Worm (Caenorhabditis elegans): Measurements from ENCODE around the gene pms-2.

pms-2 gene

ce11 chrV:11580826-11581225 lies 10.4 kb upstream of the pms-2 start, which contains the start of gene srx-90:
TSS of gene srx-90 (plus strand) at chrV:11581126.
- TF ChIP-seq tab-1 (GFP tag; IDR thresholded peaks at IDR 0.05) (no peak), klf-2 (GFP tag; conservative IDR thresholded peaks at IDR 0.05) (no peak), T22C8.4 (GFP tag; IDR thresholded peaks at IDR 0.05) (no peak), flt-1 (GFP tag; IDR thresholded peaks at IDR 0.05) (no peak), med-1 (GFP tag; optimal IDR thresholded peaks at IDR 0.05; ENCODE audit: insufficient read depth) (no peak), ztf-29 (GFP tag; IDR thresholded peaks at IDR 0.05) (no peak), ztf-23 (GFP tag; IDR thresholded peaks at IDR 0.05) (no peak), ref-1 (GFP tag; conservative IDR thresholded peaks at IDR 0.05) (no peak), cog-1 (tag; optimal IDR thresholded peaks at IDR 0.05) (no peak)

ce11 chrV:11574563-11574962 lies 4.2 kb upstream of the pms-2 start:
- TF ChIP-seq flt-1 (GFP tag; IDR thresholded peaks at IDR 0.05): no peak
- TF ChIP-seq ztf-29 (GFP tag; IDR thresholded peaks at IDR 0.05): no peak
- TF ChIP-seq T22C8.4 (GFP tag; IDR thresholded peaks at IDR 0.05): no peak
- TF ChIP-seq ztf-23 (GFP tag; IDR thresholded peaks at IDR 0.05): no peak
- no peak for TF ChIP-seq tab-1 (GFP tag; IDR thresholded peaks at IDR 0.05)
- TF ChIP-seq ref-1 (GFP tag; conservative IDR thresholded peaks at IDR 0.05): no peak
- no peak for TF ChIP-seq cog-1 (tag; optimal IDR thresholded peaks at IDR 0.05)
- no peak for TF ChIP-seq med-1 (GFP tag; optimal IDR thresholded peaks at IDR 0.05; ENCODE audit: insufficient read depth)
- no peak for TF ChIP-seq klf-2 (GFP tag; conservative IDR thresholded peaks at IDR 0.05)

- TF ChIP-seq ztf-23 (GFP tag; IDR thresholded peaks at IDR 0.05): no peak
- no peak for TF ChIP-seq ztf-29 (GFP tag; IDR thresholded peaks at IDR 0.05)
- no peak for TF ChIP-seq flt-1 (GFP tag; IDR thresholded peaks at IDR 0.05)
- TF ChIP-seq klf-2 (GFP tag; conservative IDR thresholded peaks at IDR 0.05): no peak
- TF ChIP-seq cog-1 (tag; optimal IDR thresholded peaks at IDR 0.05): no peak
- TF ChIP-seq tab-1 (GFP tag; IDR thresholded peaks at IDR 0.05): no peak
- TF ChIP-seq med-1 (GFP tag; optimal IDR thresholded peaks at IDR 0.05; ENCODE audit: insufficient read depth): no peak
- TF ChIP-seq ref-1 (GFP tag; conservative IDR thresholded peaks at IDR 0.05): no peak
- TF ChIP-seq T22C8.4 (GFP tag; IDR thresholded peaks at IDR 0.05): no peak
These were observed 2.5 kb upstream of the pms-2 start, which contains the start of the genes H12C20.7 and nhr-68 for ce11 chrV:11572803-11573490. TSS of gene H12C20.7 (minus strand) at chrV:11572990. TSS of gene nhr-68 (plus strand) at chrV:11573440.

ce11 chrV:11564573-11564972 lies 5.8 kb downstream of the pms-2 start, which contains the start of gene srx-87:
TSS of gene srx-87 (plus strand) at chrV:11564873.
- TF ChIP-seq T22C8.4 (GFP tag; IDR thresholded peaks at IDR 0.05) (no peak), ref-1 (GFP tag; conservative IDR thresholded peaks at IDR 0.05) (no peak), klf-2 (GFP tag; conservative IDR thresholded peaks at IDR 0.05) (no peak), tab-1 (GFP tag; IDR thresholded peaks at IDR 0.05) (no peak), ztf-23 (GFP tag; IDR thresholded peaks at IDR 0.05) (no peak), flt-1 (GFP tag; IDR thresholded peaks at IDR 0.05) (no peak), ztf-29 (GFP tag; IDR thresholded peaks at IDR 0.05) (no peak), cog-1 (tag; optimal IDR thresholded peaks at IDR 0.05) (no peak), med-1 (GFP tag; optimal IDR thresholded peaks at IDR 0.05; ENCODE audit: insufficient read depth) (no peak)

ce11 chrV:11562643-11563042 lies 7.8 kb downstream of the pms-2 start, which contains the start of gene srx-86:
TSS of gene srx-86 (plus strand) at chrV:11562943.
- TF ChIP-seq flt-1 (GFP tag; IDR thresholded peaks at IDR 0.05): no peak

- TF ChIP-seq cog-1 (tag; optimal IDR thresholded peaks at IDR 0.05): no peak
- no peak for TF ChIP-seq ztf-23 (GFP tag; IDR thresholded peaks at IDR 0.05)
- TF ChIP-seq klf-2 (GFP tag; conservative IDR thresholded peaks at IDR 0.05): no peak
- no peak for TF ChIP-seq flt-1 (GFP tag; IDR thresholded peaks at IDR 0.05)
- no peak for TF ChIP-seq med-1 (GFP tag; optimal IDR thresholded peaks at IDR 0.05; ENCODE audit: insufficient read depth)
- no peak for TF ChIP-seq ref-1 (GFP tag; conservative IDR thresholded peaks at IDR 0.05)
- no peak for TF ChIP-seq T22C8.4 (GFP tag; IDR thresholded peaks at IDR 0.05)
- no peak for TF ChIP-seq tab-1 (GFP tag; IDR thresholded peaks at IDR 0.05)
- no peak for TF ChIP-seq ztf-29 (GFP tag; IDR thresholded peaks at IDR 0.05)
These were observed 16.1 kb downstream of the pms-2 start, which contains the start of gene duo-1 for ce11 chrV:11554260-11554659. TSS of gene duo-1 (plus strand) at chrV:11554630.

- no peak for TF ChIP-seq tab-1 (GFP tag; IDR thresholded peaks at IDR 0.05)
- no peak for TF ChIP-seq med-1 (GFP tag; optimal IDR thresholded peaks at IDR 0.05; ENCODE audit: insufficient read depth)
- TF ChIP-seq ztf-23 (GFP tag; IDR thresholded peaks at IDR 0.05): no peak
- no peak for TF ChIP-seq ztf-29 (GFP tag; IDR thresholded peaks at IDR 0.05)
These were observed 18.0 kb downstream of the pms-2 start, which contains the start of gene srx-85 for ce11 chrV:11552379-11552778. TSS of gene srx-85 (plus strand) at chrV:11552679.

- TF ChIP-seq ztf-23 (GFP tag; IDR thresholded peaks at IDR 0.05): no peak
- TF ChIP-seq T22C8.4 (GFP tag; IDR thresholded peaks at IDR 0.05): no peak
- no peak for TF ChIP-seq ztf-29 (GFP tag; IDR thresholded peaks at IDR 0.05)
- no peak for TF ChIP-seq flt-1 (GFP tag; IDR thresholded peaks at IDR 0.05)
- TF ChIP-seq med-1 (GFP tag; optimal IDR thresholded peaks at IDR 0.05; ENCODE audit: insufficient read depth): no peak
- TF ChIP-seq ref-1 (GFP tag; conservative IDR thresholded peaks at IDR 0.05): no peak
- no peak for TF ChIP-seq cog-1 (tag; optimal IDR thresholded peaks at IDR 0.05)
- no peak for TF ChIP-seq klf-2 (GFP tag; conservative IDR thresholded peaks at IDR 0.05)
- no peak for TF ChIP-seq tab-1 (GFP tag; IDR thresholded peaks at IDR 0.05)
These were observed 21.4 kb downstream of the pms-2 start, which contains the start of the genes F38B7.17 and F38B7.3 for ce11 chrV:11548914-11549406. TSS of gene F38B7.17 (minus strand) at chrV:11548964. TSS of gene F38B7.3 (plus strand) at chrV:11549107.

ce11 chrV:11546795-11547194 lies 23.6 kb downstream of the pms-2 start, which contains the start of gene F38B7.11:
TSS of gene F38B7.11 (plus strand) at chrV:11547095.
- no peak for TF ChIP-seq cog-1 (tag; optimal IDR thresholded peaks at IDR 0.05)

- TF ChIP-seq klf-2 (GFP tag; conservative IDR thresholded peaks at IDR 0.05) (no peak), ztf-29 (GFP tag; IDR thresholded peaks at IDR 0.05) (no peak), tab-1 (GFP tag; IDR thresholded peaks at IDR 0.05) (no peak), T22C8.4 (GFP tag; IDR thresholded peaks at IDR 0.05) (no peak), med-1 (GFP tag; optimal IDR thresholded peaks at IDR 0.05; ENCODE audit: insufficient read depth) (no peak), cog-1 (tag; optimal IDR thresholded peaks at IDR 0.05) (no peak), ref-1 (GFP tag; conservative IDR thresholded peaks at IDR 0.05) (no peak), flt-1 (GFP tag; IDR thresholded peaks at IDR 0.05) (no peak), ztf-23 (GFP tag; IDR thresholded peaks at IDR 0.05) (no peak)
These were observed 25.2 kb downstream of the pms-2 start, which contains the start of gene F38B7.10 for ce11 chrV:11545227-11545626. TSS of gene F38B7.10 (plus strand) at chrV:11545527.

Measured in whole organism, midembryonic.